Worm (Caenorhabditis elegans) whole organism, mixed stage, embryonic: ENCODE measurements around the gene nstp-8.

Experiments used
- M03D4.4 ChIP-seq: sonication (generic microtip); optimal IDR thresholded peaks from 2 replicates; lab custom pipeline; 2017; ENCODE audit warnings: mild to moderate bottlenecking, missing genetic modification characterization, missing compliant biosample characterization
- bed-3 ChIP-seq: fragments of 200-800 bp; sonication (Bioruptor generic); optimal IDR thresholded peaks from 3 replicates; lab custom pipeline; 2018; ENCODE audit warnings: mild to moderate bottlenecking, missing genetic modification characterization, moderate library complexity, missing compliant biosample characterization
- blmp-1 ChIP-seq: fragments of 150-350 bp; optimal IDR thresholded peaks from 2 replicates; lab custom pipeline; 2014; ENCODE audit warnings: missing biosample characterization, missing genetic modification characterization
- ceh-39 ChIP-seq: fragments of 150-350 bp; optimal IDR thresholded peaks from 2 replicates; lab custom pipeline; 2014; ENCODE audit warnings: missing biosample characterization, missing genetic modification characterization
- ceh-43 ChIP-seq: fragments of 200-800 bp; sonication (Bioruptor generic); optimal IDR thresholded peaks from 2 replicates; lab custom pipeline; 2018; ENCODE audit warnings: mild to moderate bottlenecking, missing genetic modification characterization, moderate library complexity, missing compliant biosample characterization
- ceh-83 ChIP-seq: fragments of 200-800 bp; sonication (Bioruptor generic); optimal IDR thresholded peaks from 2 replicates; lab custom pipeline; 2018; ENCODE audit warnings: mild to moderate bottlenecking, missing genetic modification characterization, missing compliant biosample characterization
- ces-1 ChIP-seq: fragments of 150-350 bp; optimal IDR thresholded peaks from 2 replicates; lab custom pipeline; 2014; ENCODE audit warnings: missing biosample characterization, missing genetic modification reagents, missing genetic modification characterization
- cnd-1 ChIP-seq: fragments of 200-800 bp; sonication (Bioruptor generic); optimal IDR thresholded peaks from 2 replicates; lab custom pipeline; 2018; ENCODE audit warnings: mild to moderate bottlenecking, missing genetic modification characterization, missing compliant biosample characterization
- elt-1 ChIP-seq: sonication (generic microtip); optimal IDR thresholded peaks from 2 replicates; lab custom pipeline; 2017; ENCODE audit warnings: missing genetic modification characterization, mild to moderate bottlenecking, missing compliant biosample characterization, antibody characterized with exemption, moderate library complexity, borderline replicate concordance; ENCODE audit not compliant: insufficient read depth
- elt-3 ChIP-seq: fragments of 150-350 bp; optimal IDR thresholded peaks from 2 replicates; lab custom pipeline; 2014; ENCODE audit warnings: missing biosample characterization, missing genetic modification characterization
- hlh-1 ChIP-seq: fragments of 150-350 bp; optimal IDR thresholded peaks from 2 replicates; lab custom pipeline; 2014; ENCODE audit warnings: missing biosample characterization, missing genetic modification reagents, missing genetic modification characterization
- lin-13 ChIP-seq: fragments of 150-350 bp; optimal IDR thresholded peaks from 2 replicates; lab custom pipeline; 2014; ENCODE audit warnings: missing biosample characterization, missing genetic modification characterization
- lsy-2 ChIP-seq: fragments of 150-350 bp; optimal IDR thresholded peaks from 2 replicates; lab custom pipeline; 2014; ENCODE audit warnings: missing biosample characterization, missing genetic modification characterization
- mab-5 ChIP-seq: fragments of 150-350 bp; optimal IDR thresholded peaks from 2 replicates; lab custom pipeline; 2014; ENCODE audit warnings: missing biosample characterization, missing genetic modification characterization
- mep-1 ChIP-seq: fragments of 150-350 bp; optimal IDR thresholded peaks from 2 replicates; lab custom pipeline; 2017; ENCODE audit warnings: missing biosample characterization, missing genetic modification reagents, missing genetic modification characterization, inconsistent platforms
- mls-2 ChIP-seq: sonication (generic microtip); optimal IDR thresholded peaks from 2 replicates; lab custom pipeline; 2016; ENCODE audit warnings: mild to moderate bottlenecking, missing genetic modification characterization, moderate library complexity, missing compliant biosample characterization
- nhr-12 ChIP-seq: fragments of 150-350 bp; optimal IDR thresholded peaks from 2 replicates; lab custom pipeline; 2014; ENCODE audit warnings: missing biosample characterization, missing genetic modification characterization
- nhr-237 ChIP-seq: fragments of 150-350 bp; optimal IDR thresholded peaks from 2 replicates; lab custom pipeline; 2014; ENCODE audit warnings: missing biosample characterization, missing genetic modification characterization
- nhr-28 ChIP-seq: fragments of 150-350 bp; optimal IDR thresholded peaks from 2 replicates; lab custom pipeline; 2014; ENCODE audit warnings: missing biosample characterization, missing genetic modification characterization
- nhr-76 ChIP-seq: sonication (generic microtip); optimal IDR thresholded peaks from 2 replicates; lab custom pipeline; 2017; ENCODE audit warnings: missing biosample characterization, missing genetic modification characterization
- pha-4 ChIP-seq: fragments of 150-350 bp; optimal IDR thresholded peaks from 2 replicates; lab custom pipeline; 2018; ENCODE audit warnings: missing biosample characterization, missing genetic modification reagents, missing genetic modification characterization
- sem-2 ChIP-seq: fragments of 200-800 bp; sonication (Bioruptor generic); optimal IDR thresholded peaks from 2 replicates; lab custom pipeline; 2018; ENCODE audit warnings: mild to moderate bottlenecking, missing genetic modification characterization, missing compliant biosample characterization
- snpc-4 ChIP-seq: fragments of 150-350 bp; optimal IDR thresholded peaks from 2 replicates; lab custom pipeline; 2014; ENCODE audit warnings: missing biosample characterization, missing genetic modification characterization
- sptf-1 ChIP-seq: sonication (generic microtip); optimal IDR thresholded peaks from 2 replicates; lab custom pipeline; 2017; ENCODE audit warnings: mild to moderate bottlenecking, missing genetic modification characterization, moderate library complexity, missing compliant biosample characterization
- tbx-8 ChIP-seq: fragments of 200-800 bp; sonication (Bioruptor generic); optimal IDR thresholded peaks from 2 replicates; lab custom pipeline; 2018; ENCODE audit warnings: mild to moderate bottlenecking, missing genetic modification characterization, moderate library complexity, missing compliant biosample characterization
- unc-120 ChIP-seq: sonication (generic microtip); optimal IDR thresholded peaks from 2 replicates; lab custom pipeline; 2017; ENCODE audit warnings: missing genetic modification characterization, missing compliant biosample characterization; ENCODE audit not compliant: poor library complexity, severe bottlenecking
- unc-39 ChIP-seq: fragments of 150-350 bp; optimal IDR thresholded peaks from 2 replicates; lab custom pipeline; 2014; ENCODE audit warnings: missing biosample characterization, missing genetic modification characterization
- unc-62 ChIP-seq: fragments of 150-350 bp; optimal IDR thresholded peaks from 2 replicates; lab custom pipeline; 2014; ENCODE audit warnings: missing biosample characterization, missing genetic modification reagents, missing genetic modification characterization
- zip-8 ChIP-seq: fragments of 150-350 bp; optimal IDR thresholded peaks from 2 replicates; lab custom pipeline; 2014; ENCODE audit warnings: missing biosample characterization, missing genetic modification characterization
- ztf-11 ChIP-seq: fragments of 150-350 bp; optimal IDR thresholded peaks from 2 replicates; lab custom pipeline; 2014; ENCODE audit warnings: missing biosample characterization, missing genetic modification characterization

nstp-8 gene

ce11 chrV:2238012-2238411 lies 22.6 kb downstream of the nstp-8 start:
- TF ChIP-seq ces-1 (GFP tag; lab: Kevin White, UChicago) (no peak), hlh-1 (no peak), mls-2 (tag; lab: Kevin White, UChicago) (no peak), pha-4 (tag; lab: Kevin White, UChicago) (no peak), bed-3 (no peak), blmp-1 (no peak), lin-13 (no peak), ceh-39 (no peak), cnd-1 (tag; lab: Kevin White, UChicago) (no peak), elt-3 (tag; lab: Kevin White, UChicago) (no peak), sptf-1 (no peak), sem-2 (GFP tag; lab: Kevin White, UChicago) (no peak), unc-62 (GFP tag; lab: Kevin White, UChicago) (no peak), unc-120 (tag; lab: Kevin White, UChicago) (no peak), ceh-83 (GFP tag; lab: Kevin White, UChicago) (no peak), snpc-4 (tag; lab: Kevin White, UChicago) (no peak), M03D4.4 (no peak), ceh-43 (GFP tag; lab: Kevin White, UChicago) (no peak), elt-1 (tag; lab: Kevin White, UChicago) (no peak), mab-5 (tag; lab: Kevin White, UChicago) (no peak)

DNA sequence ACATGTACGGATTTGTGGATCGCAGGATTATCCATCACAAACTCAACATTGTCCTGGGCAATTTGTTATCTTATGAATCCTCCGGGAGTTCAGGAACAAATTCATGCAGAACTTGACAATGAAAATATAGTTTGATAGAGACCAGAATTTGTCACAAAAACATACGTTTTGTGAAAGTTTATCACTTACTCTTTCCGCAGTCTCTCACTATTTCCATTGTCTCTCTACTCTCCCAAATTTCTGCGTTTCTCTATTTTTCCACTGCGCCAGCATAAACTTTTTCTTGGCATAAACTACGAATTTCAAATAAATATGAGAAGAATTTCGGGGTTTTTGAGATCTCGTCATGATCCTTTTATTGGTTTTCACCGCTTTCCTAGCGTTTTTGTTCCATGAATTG lies 27.2 kb downstream of the nstp-8 start, which contains the start of gene cyp-33C3:
cyp-33C3 (plus strand) TSS at position 149 of the 400 bp plus-strand sequence.
- TF ChIP-seq ztf-11: no peak
- TF ChIP-seq bed-3: no peak
- TF ChIP-seq nhr-28 (tag; lab: Kevin White, UChicago): no peak
- TF ChIP-seq ceh-39: no peak
- TF ChIP-seq unc-39 (tag; lab: Kevin White, UChicago): no peak
- TF ChIP-seq tbx-8 (GFP tag; lab: Kevin White, UChicago): no peak
- no peak for TF ChIP-seq M03D4.4
- TF ChIP-seq sem-2 (GFP tag; lab: Kevin White, UChicago): no peak
- no peak for TF ChIP-seq ceh-83 (GFP tag; lab: Kevin White, UChicago)
- TF ChIP-seq hlh-1: no peak
- TF ChIP-seq unc-62 (GFP tag; lab: Kevin White, UChicago): no peak

DNA sequence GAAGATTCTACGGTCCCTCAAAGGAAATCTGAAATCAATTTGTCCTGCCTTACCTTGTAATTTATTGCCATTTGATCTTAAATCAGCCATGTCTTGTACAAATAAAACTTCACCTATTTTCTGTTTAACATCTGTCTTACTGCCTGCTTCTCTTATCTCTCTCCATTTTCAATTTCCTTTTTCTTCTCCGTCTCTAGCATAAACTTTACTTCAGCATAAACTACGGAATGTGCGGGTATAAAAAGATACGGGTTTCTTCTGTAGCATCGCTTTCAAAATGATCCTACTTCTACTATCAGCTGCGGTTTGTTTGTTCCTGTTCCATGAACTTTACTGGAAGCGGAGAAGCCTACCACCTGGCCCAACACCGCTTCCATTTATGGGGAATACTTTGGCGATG lies 29.3 kb downstream of the nstp-8 start, which contains the start of gene cyp-33C5:
cyp-33C5 (plus strand) TSS at position 254 of the 400 bp plus-strand sequence.
- TF ChIP-seq unc-62 (GFP tag; lab: Kevin White, UChicago) (no peak), tbx-8 (GFP tag; lab: Kevin White, UChicago) (no peak), nhr-12 (tag; lab: Kevin White, UChicago) (no peak), cnd-1 (tag; lab: Kevin White, UChicago) (no peak), elt-1 (tag; lab: Kevin White, UChicago) (no peak), bed-3 (no peak), ceh-83 (GFP tag; lab: Kevin White, UChicago) (no peak), nhr-76 (tag; lab: Kevin White, UChicago) (no peak), pha-4 (tag; lab: Kevin White, UChicago) (no peak), unc-39 (tag; lab: Kevin White, UChicago) (no peak), nhr-237 (tag; lab: Kevin White, UChicago) (no peak), ces-1 (GFP tag; lab: Kevin White, UChicago) (no peak)

DNA sequence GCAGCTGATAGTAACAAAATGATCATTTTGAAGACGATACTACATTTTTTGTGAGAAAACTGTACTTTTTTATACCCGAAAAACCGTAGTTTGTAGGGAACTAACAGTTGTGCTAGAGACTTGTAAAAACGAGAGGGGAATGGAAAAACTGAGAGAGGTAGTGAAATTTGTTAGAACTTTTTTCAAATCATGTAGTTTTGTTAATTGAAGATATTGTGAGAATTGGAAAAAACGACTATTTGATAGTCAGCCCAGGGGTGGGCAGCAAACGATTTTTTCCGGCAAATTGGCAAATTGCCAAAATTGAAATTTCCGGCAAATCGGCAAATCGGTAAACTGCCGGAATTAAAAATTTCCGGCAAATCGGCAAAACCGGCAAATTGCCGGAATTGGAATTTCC lies 33.9 kb downstream of the nstp-8 start, which contains the start of gene cyp-33C6:
cyp-33C6 (minus strand) TSS at position 101 of the 400 bp plus-strand sequence.
- TF ChIP-seq hlh-1 (no peak), zip-8 (tag; lab: Kevin White, UChicago) (no peak), ceh-83 (GFP tag; lab: Kevin White, UChicago) (no peak), ceh-43 (GFP tag; lab: Kevin White, UChicago) (no peak), sem-2 (GFP tag; lab: Kevin White, UChicago) (no peak)

DNA sequence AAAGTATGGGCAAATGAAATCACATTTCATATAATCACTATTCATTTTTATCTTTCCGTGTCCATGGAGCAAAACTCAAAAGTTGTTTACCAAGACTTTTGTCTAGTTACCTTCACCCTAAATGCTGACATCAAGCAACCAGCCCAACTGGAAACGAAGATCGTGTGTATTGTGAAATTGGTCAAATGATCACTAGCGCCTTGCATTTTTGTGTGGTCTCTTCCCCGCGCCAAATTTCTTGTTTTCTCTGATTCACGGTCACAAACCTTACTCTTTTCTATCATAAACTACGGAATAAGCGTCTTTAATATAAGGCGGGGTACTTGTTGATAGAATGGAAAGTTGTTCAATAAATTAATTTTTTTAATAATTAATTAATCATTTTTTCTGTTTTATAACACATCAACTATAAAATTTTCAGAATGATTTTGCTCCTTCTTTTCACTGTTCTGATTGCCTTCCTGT lies 34.7 kb downstream of the nstp-8 start, which contains the start of gene cyp-33C7:
cyp-33C7 (plus strand) TSS at position 415 of the 465 bp plus-strand sequence.
- TF ChIP-seq mep-1 (tag; lab: Kevin White, UChicago) (no peak), nhr-76 (tag; lab: Kevin White, UChicago) (no peak), sem-2 (GFP tag; lab: Kevin White, UChicago) (no peak), mab-5 (tag; lab: Kevin White, UChicago) (no peak), ces-1 (GFP tag; lab: Kevin White, UChicago) (no peak), lsy-2 (tag; lab: Kevin White, UChicago) (no peak), elt-3 (tag; lab: Kevin White, UChicago) (no peak)
